Fruit fly (Drosophila melanogaster) whole organism, prepupa: ENCODE data around the gene for.

Source experiments
- CG10669 ChIP-seq: fragments of 200-800 bp; sonication (Bioruptor generic); optimal IDR thresholded peaks from 3 replicates; lab custom pipeline; 2018; ENCODE audit warnings: missing biosample characterization, mild to moderate bottlenecking, missing genetic modification characterization, moderate library complexity
- CG11294 ChIP-seq: fragments of 200-800 bp; sonication (Bioruptor generic); IDR thresholded peaks from 2 replicates; pipeline ENCODE4 v1.3.6; 2022; ENCODE audit warnings: missing biosample characterization, missing genetic modification characterization
- CG11902 ChIP-seq: fragments of 200-800 bp; sonication (Bioruptor generic); optimal IDR thresholded peaks from 3 replicates; lab custom pipeline; 2016; ENCODE audit warnings: missing biosample characterization, missing genetic modification characterization
- CG15336 ChIP-seq: fragments of 200-800 bp; sonication (Bioruptor generic); IDR thresholded peaks from 2 replicates; pipeline ENCODE4 v1.3.6; 2022; ENCODE audit warnings: missing biosample characterization, missing genetic modification characterization
- CG1621 ChIP-seq: fragments of 200-800 bp; sonication (Bioruptor generic); optimal IDR thresholded peaks from 3 replicates; lab custom pipeline; 2018; ENCODE audit warnings: missing biosample characterization, mild to moderate bottlenecking, missing genetic modification characterization
- CG3032 ChIP-seq: fragments of 200-800 bp; optimal IDR thresholded peaks from 2 replicates; lab custom pipeline; 2019; ENCODE audit warnings: missing biosample characterization, mild to moderate bottlenecking, missing genetic modification characterization, moderate library complexity
- CG31627 ChIP-seq: fragments of 200-800 bp; sonication (Bioruptor generic); optimal IDR thresholded peaks from 3 replicates; lab custom pipeline; 2016; ENCODE audit warnings: missing biosample characterization, missing genetic modification characterization
- CG32006 ChIP-seq: fragments of 200-800 bp; sonication (Bioruptor generic); optimal IDR thresholded peaks from 3 replicates; lab custom pipeline; 2017; ENCODE audit warnings: missing biosample characterization, mild to moderate bottlenecking, missing genetic modification characterization
- CG34406 ChIP-seq: fragments of 200-800 bp; sonication (Bioruptor generic); optimal IDR thresholded peaks from 3 replicates; lab custom pipeline; 2016; ENCODE audit warnings: missing biosample characterization, missing genetic modification characterization
- CG3919 ChIP-seq: fragments of 200-800 bp; sonication (Bioruptor generic); optimal IDR thresholded peaks from 3 replicates; lab custom pipeline; 2016; ENCODE audit warnings: missing biosample characterization, missing genetic modification characterization
- CG4318 ChIP-seq: fragments of 200-800 bp; sonication (Bioruptor generic); optimal IDR thresholded peaks from 3 replicates; lab custom pipeline; 2017; ENCODE audit warnings: missing biosample characterization, mild to moderate bottlenecking, missing genetic modification characterization
- CG6163 ChIP-seq: fragments of 200-800 bp; sonication (Bioruptor generic); IDR thresholded peaks from 3 replicates; pipeline ENCODE4 v1.3.6; 2022; ENCODE audit warnings: missing biosample characterization, missing genetic modification characterization
- CG6276 ChIP-seq: fragments of 200-800 bp; sonication (Bioruptor generic); optimal IDR thresholded peaks from 2 replicates; lab custom pipeline; 2017; ENCODE audit warnings: missing biosample characterization, mild to moderate bottlenecking, missing genetic modification characterization
- CG6808 ChIP-seq: fragments of 200-800 bp; sonication (Bioruptor generic); optimal IDR thresholded peaks from 3 replicates; lab custom pipeline; 2017; ENCODE audit warnings: missing biosample characterization, missing genetic modification characterization, mild to moderate bottlenecking, moderate library complexity, missing genetic modification reagents
- CG8119 ChIP-seq: fragments of 200-800 bp; sonication (Bioruptor generic); IDR thresholded peaks from 3 replicates; pipeline ENCODE4 v1.3.6; 2022; ENCODE audit warnings: missing biosample characterization, missing genetic modification characterization
- CG8319 ChIP-seq: fragments of 200-800 bp; sonication (Bioruptor generic); optimal IDR thresholded peaks from 3 replicates; lab custom pipeline; 2016; ENCODE audit warnings: missing biosample characterization, missing genetic modification characterization
- CG8632 ChIP-seq: fragments of 200-800 bp; sonication (Bioruptor generic); optimal IDR thresholded peaks from 3 replicates; lab custom pipeline; 2016; ENCODE audit warnings: missing biosample characterization, missing genetic modification characterization
- CG9139 ChIP-seq: fragments of 200-800 bp; sonication (Bioruptor generic); optimal IDR thresholded peaks from 3 replicates; lab custom pipeline; 2017; ENCODE audit warnings: missing biosample characterization, mild to moderate bottlenecking, missing genetic modification characterization
- Eip75B ChIP-seq: fragments of 200-800 bp; sonication (Bioruptor generic); optimal IDR thresholded peaks from 3 replicates; lab custom pipeline; 2016; ENCODE audit warnings: missing biosample characterization, missing genetic modification characterization
- Eip93F ChIP-seq: fragments of 200-800 bp; sonication (Bioruptor generic); optimal IDR thresholded peaks from 2 replicates; lab custom pipeline; 2016; ENCODE audit warnings: missing biosample characterization, mild to moderate bottlenecking, missing genetic modification characterization
- Ets21C ChIP-seq: fragments of 200-800 bp; sonication (Bioruptor generic); optimal IDR thresholded peaks from 3 replicates; lab custom pipeline; 2016; ENCODE audit warnings: missing biosample characterization, missing genetic modification characterization
- Ets96B ChIP-seq: fragments of 200-800 bp; optimal IDR thresholded peaks from 2 replicates; lab custom pipeline; 2019; ENCODE audit warnings: missing biosample characterization, mild to moderate bottlenecking, missing genetic modification characterization, moderate library complexity
- Gug ChIP-seq: fragments of 200-800 bp; sonication (Bioruptor generic); IDR thresholded peaks from 2 replicates; pipeline ENCODE4 v1.3.6; 2022; ENCODE audit warnings: missing biosample characterization, missing genetic modification characterization
- Hr38 ChIP-seq: sonication (Bioruptor generic); optimal IDR thresholded peaks from 2 replicates; lab custom pipeline; 2016; ENCODE audit warnings: missing biosample characterization, missing genetic modification characterization
- Hr39 ChIP-seq: fragments of 200-800 bp; sonication (Bioruptor generic); optimal IDR thresholded peaks from 2 replicates; lab custom pipeline; 2016; ENCODE audit warnings: missing biosample characterization, missing genetic modification characterization
- Hr4 ChIP-seq: fragments of 200-800 bp; sonication (Bioruptor generic); optimal IDR thresholded peaks from 3 replicates; lab custom pipeline; 2016; ENCODE audit warnings: missing biosample characterization, missing genetic modification characterization
- Lpt ChIP-seq: fragments of 200-800 bp; sonication (Bioruptor generic); optimal IDR thresholded peaks from 3 replicates; lab custom pipeline; 2016; ENCODE audit warnings: missing biosample characterization, missing genetic modification characterization
- OdsH ChIP-seq: fragments of 200-800 bp; sonication (Bioruptor generic); optimal IDR thresholded peaks from 3 replicates; lab custom pipeline; 2016; ENCODE audit warnings: missing biosample characterization, missing genetic modification characterization
- Sox102F ChIP-seq: fragments of 200-800 bp; sonication (Bioruptor generic); optimal IDR thresholded peaks from 2 replicates; lab custom pipeline; 2016; ENCODE audit warnings: missing biosample characterization, mild to moderate bottlenecking, missing genetic modification characterization
- Sox14 ChIP-seq: fragments of 200-800 bp; sonication (Bioruptor generic); optimal IDR thresholded peaks from 3 replicates; lab custom pipeline; 2016; ENCODE audit warnings: missing biosample characterization, missing genetic modification characterization
- Sox15 ChIP-seq: fragments of 200-800 bp; sonication (Bioruptor generic); optimal IDR thresholded peaks from 3 replicates; lab custom pipeline; 2016; ENCODE audit warnings: missing biosample characterization, missing genetic modification characterization
- acj6 ChIP-seq: fragments of 200-800 bp; sonication (Bioruptor generic); optimal IDR thresholded peaks from 3 replicates; lab custom pipeline; 2016; ENCODE audit warnings: missing biosample characterization, missing genetic modification characterization
- cyc ChIP-seq: fragments of 200-800 bp; sonication (Bioruptor generic); optimal IDR thresholded peaks from 3 replicates; lab custom pipeline; 2016; ENCODE audit warnings: missing biosample characterization, missing genetic modification characterization
- dsx ChIP-seq: fragments of 200-800 bp; optimal IDR thresholded peaks from 3 replicates; lab custom pipeline; 2019; ENCODE audit warnings: missing biosample characterization, mild to moderate bottlenecking, missing genetic modification characterization, moderate library complexity; ENCODE audit not compliant: poor library complexity, severe bottlenecking
- eg ChIP-seq: fragments of 200-800 bp; sonication (Bioruptor generic); IDR thresholded peaks from 3 replicates; pipeline ENCODE4 v1.3.6; 2022; ENCODE audit warnings: missing biosample characterization, missing genetic modification characterization
- esn ChIP-seq: fragments of 200-800 bp; sonication (Bioruptor generic); optimal IDR thresholded peaks from 2 replicates; lab custom pipeline; 2016; ENCODE audit warnings: missing biosample characterization, mild to moderate bottlenecking, missing genetic modification characterization, moderate library complexity
- fd59A ChIP-seq: fragments of 200-800 bp; sonication (Bioruptor generic); optimal IDR thresholded peaks from 2 replicates; lab custom pipeline; 2017; ENCODE audit warnings: missing biosample characterization, mild to moderate bottlenecking, missing genetic modification characterization, missing genetic modification reagents
- fd85E ChIP-seq: fragments of 200-800 bp; sonication (Bioruptor generic); optimal IDR thresholded peaks from 3 replicates; lab custom pipeline; 2016; ENCODE audit warnings: missing biosample characterization, missing genetic modification characterization
- fkh ChIP-seq: fragments of 200-800 bp; sonication (Bioruptor generic); optimal IDR thresholded peaks from 3 replicates; lab custom pipeline; 2017; ENCODE audit warnings: missing biosample characterization, mild to moderate bottlenecking, missing genetic modification characterization, moderate library complexity
- lz ChIP-seq: fragments of 200-800 bp; sonication (Bioruptor generic); optimal IDR thresholded peaks from 3 replicates; lab custom pipeline; 2016; ENCODE audit warnings: missing biosample characterization, missing genetic modification characterization
- net ChIP-seq: fragments of 200-800 bp; sonication (Bioruptor generic); optimal IDR thresholded peaks from 3 replicates; lab custom pipeline; 2016; ENCODE audit warnings: missing biosample characterization, missing genetic modification characterization
- pdm3 ChIP-seq: fragments of 200-800 bp; sonication (Bioruptor generic); optimal IDR thresholded peaks from 3 replicates; lab custom pipeline; 2016; ENCODE audit warnings: missing biosample characterization, missing genetic modification characterization
- salr ChIP-seq, 2 experiments: fragments of 200-800 bp; sonication (Bioruptor generic); optimal IDR thresholded peaks; 3 replicates each; lab custom pipeline; 2016 to 2018; ENCODE audit warnings: missing biosample characterization in 2 of 2, missing genetic modification characterization in 2 of 2, mild to moderate bottlenecking in 1 of 2
- spab ChIP-seq: fragments of 200-800 bp; sonication (Bioruptor generic); optimal IDR thresholded peaks from 2 replicates; lab custom pipeline; 2017; ENCODE audit warnings: missing biosample characterization, mild to moderate bottlenecking, missing genetic modification characterization, missing genetic modification reagents
- ss ChIP-seq, 2 experiments: fragments of 200-800 bp; sonication (Bioruptor generic); optimal IDR thresholded peaks; 2 replicates in 1 of 2; 3 replicates in 1 of 2; lab custom pipeline; 2017 to 2018; ENCODE audit warnings: mild to moderate bottlenecking in 2 of 2, missing biosample characterization in 2 of 2, missing genetic modification characterization in 2 of 2, moderate library complexity in 1 of 2
- svp ChIP-seq: fragments of 200-800 bp; sonication (Bioruptor generic); peaks from one replicate; lab custom pipeline; 2016; ENCODE audit warnings: missing biosample characterization, missing genetic modification characterization
- topi ChIP-seq: fragments of 200-800 bp; sonication (Bioruptor generic); optimal IDR thresholded peaks from 3 replicates; lab custom pipeline; 2016; ENCODE audit warnings: missing biosample characterization, missing genetic modification characterization

The for gene

dm6 chr2L:3705438-3705921, 48.7 kb upstream of the for start, which contains the start of gene CG31778 (continued):
- TF ChIP-seq Sox14 (GFP tag; lab: Kevin White, UChicago) (peak; percentile 88), dsx (GFP tag; lab: Kevin White, UChicago) (peak; percentile 60), Ets21C (GFP tag; lab: Kevin White, UChicago) (peak; percentile 76), CG8632 (GFP tag; lab: Kevin White, UChicago) (peak; percentile 75), ss (GFP tag; optimal IDR thresholded peaks at IDR 0.05; lab: Kevin White, UChicago) (peak; percentile 31 to 53), CG34406 (GFP tag; lab: Kevin White, UChicago) (peak; percentile 64), fd85E (GFP tag; lab: Kevin White, UChicago) (peak; percentile 6), Sox15 (GFP tag; lab: Kevin White, UChicago) (peak; percentile 58), Eip93F (GFP tag; lab: Kevin White, UChicago) (no peak), pdm3 (peak; percentile 83), CG31627 (GFP tag; lab: Kevin White, UChicago) (peak; percentile 89), Hr4 (GFP tag; lab: Kevin White, UChicago) (peak; percentile 62), Hr38 (GFP tag; lab: Kevin White, UChicago) (no peak), CG11902 (GFP tag; lab: Kevin White, UChicago) (peak; percentile 60), CG4318 (peak; percentile 24), CG3032 (tag; lab: Kevin White, UChicago) (peak; percentile 73), CG10669 (peak; percentile 73), Lpt (peak; percentile 20)

dm6 chr2L:3703260-3703659, 46.5 kb upstream of the for start, which contains the start of gene CG2816:
CG2816 (plus strand) TSS chr2L:3703659.
- TF ChIP-seq salr (GFP tag; optimal IDR thresholded peaks at IDR 0.05; lab: Kevin White, UChicago), result peak; percentile 32 to 79
- TF ChIP-seq Hr39 (GFP tag; lab: Kevin White, UChicago), result peak; percentile 92
- TF ChIP-seq esn (GFP tag; lab: Kevin White, UChicago), result peak; percentile 88
- TF ChIP-seq CG32006, result peak; percentile 86
- no peak for TF ChIP-seq CG1621
- peak; percentile 84 for TF ChIP-seq acj6 (GFP tag; lab: Kevin White, UChicago)
- TF ChIP-seq CG9139 (GFP tag; lab: Kevin White, UChicago), result no peak
- TF ChIP-seq Eip93F (GFP tag; lab: Kevin White, UChicago), result no peak
- peak; percentile 76 for TF ChIP-seq CG11902 (GFP tag; lab: Kevin White, UChicago)
- peak; percentile 90 for TF ChIP-seq Gug (GFP tag; lab: Robert Waterston, UW)
- peak; percentile 92 for TF ChIP-seq CG11294 (GFP tag; lab: Robert Waterston, UW)
- peak; percentile 72 for TF ChIP-seq Eip75B
- peak; percentile 85 for TF ChIP-seq CG3919 (GFP tag; lab: Kevin White, UChicago)
- no peak for TF ChIP-seq dsx (GFP tag; lab: Kevin White, UChicago)
- TF ChIP-seq fkh, result peak; percentile 11
- peak; percentile 85 for TF ChIP-seq svp (GFP tag; lab: Kevin White, UChicago)
- peak in 1 of 2 experiments; percentile 54 for TF ChIP-seq ss (GFP tag; optimal IDR thresholded peaks at IDR 0.05; lab: Kevin White, UChicago)
- TF ChIP-seq Sox14 (GFP tag; lab: Kevin White, UChicago), result peak; percentile 88
- peak; percentile 76 for TF ChIP-seq Sox15 (GFP tag; lab: Kevin White, UChicago)
- TF ChIP-seq Ets96B (tag; lab: Kevin White, UChicago), result no peak
- TF ChIP-seq topi (GFP tag; lab: Kevin White, UChicago), result peak; percentile 76
- TF ChIP-seq CG15336 (GFP tag; lab: Robert Waterston, UW), result peak; percentile 93
- TF ChIP-seq cyc, result peak; percentile 84
- TF ChIP-seq CG31627 (GFP tag; lab: Kevin White, UChicago), result peak; percentile 89
- TF ChIP-seq CG6276 (GFP tag; lab: Kevin White, UChicago), result peak; percentile 90
- TF ChIP-seq CG34406 (GFP tag; lab: Kevin White, UChicago), result peak; percentile 67
- peak; percentile 88 for TF ChIP-seq lz (GFP tag; lab: Kevin White, UChicago)
- peak; percentile 8 for TF ChIP-seq fd85E (GFP tag; lab: Kevin White, UChicago)
- TF ChIP-seq CG8319 (GFP tag; lab: Kevin White, UChicago), result peak; percentile 28
- TF ChIP-seq CG4318, result peak; percentile 67
- TF ChIP-seq spab, result peak; percentile 21
- peak; percentile 97 for TF ChIP-seq eg (GFP tag; lab: Robert Waterston, UW)
- peak; percentile 96 for TF ChIP-seq CG6163 (GFP tag; lab: Robert Waterston, UW)
- TF ChIP-seq CG6808 (GFP tag; lab: Kevin White, UChicago), result peak; percentile 48
- peak; percentile 86 for TF ChIP-seq OdsH (GFP tag; lab: Kevin White, UChicago)
- TF ChIP-seq CG8119 (GFP tag; lab: Robert Waterston, UW), result peak; percentile 95
- peak; percentile 83 for TF ChIP-seq Sox102F (GFP tag; lab: Kevin White, UChicago)
- TF ChIP-seq Hr38 (GFP tag; lab: Kevin White, UChicago), result peak; percentile 80
- TF ChIP-seq fd59A, result peak; percentile 40
- no peak for TF ChIP-seq CG3032 (tag; lab: Kevin White, UChicago)
- TF ChIP-seq pdm3, result peak; percentile 88
- peak; percentile 85 for TF ChIP-seq net
